Worm (Caenorhabditis elegans) whole organism, L4 larva: Measurements from ENCODE around the gene exos-4.2.

Experiments
- D1046.2 ChIP-seq: fragments of 200-800 bp; sonication (Bioruptor generic); IDR thresholded peaks from 2 replicates; pipeline ENCODE4 v1.3.6; 2022; ENCODE audit warnings: missing genetic modification characterization, missing compliant biosample characterization
- F10B5.3 ChIP-seq: sonication (generic microtip); optimal IDR thresholded peaks from 2 replicates; lab custom pipeline; 2016; ENCODE audit warnings: mild to moderate bottlenecking, missing genetic modification characterization, missing compliant biosample characterization
- F37D6.2 ChIP-seq: sonication (generic microtip); optimal IDR thresholded peaks from 2 replicates; lab custom pipeline; 2016; ENCODE audit warnings: mild to moderate bottlenecking, missing genetic modification characterization, missing compliant biosample characterization
- R02D3.7 ChIP-seq: fragments of 150-350 bp; sonication (generic microtip); optimal IDR thresholded peaks from 3 replicates; lab custom pipeline; 2014; ENCODE audit warnings: missing biosample characterization, missing genetic modification characterization
- T26A8.4 ChIP-seq: fragments of 200-800 bp; sonication (Bioruptor generic); IDR thresholded peaks from 2 replicates; pipeline ENCODE4 v1.3.6; 2022; ENCODE audit warnings: missing genetic modification characterization, missing compliant biosample characterization
- Y48G9A.11 ChIP-seq: fragments of 200-800 bp; sonication (Bioruptor generic); IDR thresholded peaks from 2 replicates; pipeline ENCODE4 v1.3.6; 2022; ENCODE audit warnings: missing genetic modification reagents, missing genetic modification characterization, missing compliant biosample characterization
- aha-1 ChIP-seq: fragments of 150-350 bp; peaks from one replicate; lab custom pipeline; 2014; ENCODE audit warnings: missing biosample characterization, missing genetic modification characterization
- arid-1 ChIP-seq: fragments of 200-800 bp; sonication (Bioruptor generic); conservative IDR thresholded peaks from 2 replicates; pipeline ENCODE4 v1.3.6; 2022; ENCODE audit warnings: missing genetic modification reagents, missing genetic modification characterization, missing compliant biosample characterization
- ceh-20 ChIP-seq: fragments of 200-800 bp; sonication (Bioruptor generic); IDR thresholded peaks from 2 replicates; pipeline ENCODE4 v1.3.6; 2022; ENCODE audit warnings: missing genetic modification reagents, missing genetic modification characterization, missing compliant biosample characterization
- ceh-32 ChIP-seq: sonication (generic microtip); optimal IDR thresholded peaks from 2 replicates; lab custom pipeline; 2016; ENCODE audit warnings: mild to moderate bottlenecking, missing genetic modification characterization, missing compliant biosample characterization; ENCODE audit not compliant: poor library complexity
- ceh-62 ChIP-seq: sonication (generic microtip); optimal IDR thresholded peaks from 2 replicates; lab custom pipeline; 2017; ENCODE audit warnings: missing biosample characterization, missing genetic modification characterization
- ces-1 ChIP-seq: fragments of 150-350 bp; sonication (generic microtip); optimal IDR thresholded peaks from 4 replicates; lab custom pipeline; 2014; ENCODE audit warnings: missing biosample characterization, missing genetic modification reagents, missing genetic modification characterization
- daf-12 ChIP-seq: fragments of 150-350 bp; optimal IDR thresholded peaks from 2 replicates; lab custom pipeline; 2014; ENCODE audit warnings: missing biosample characterization, missing genetic modification reagents, missing genetic modification characterization
- dmd-6 ChIP-seq: fragments of 200-800 bp; sonication (Bioruptor generic); IDR thresholded peaks from 2 replicates; pipeline ENCODE4 v1.3.6; 2022; ENCODE audit warnings: missing genetic modification reagents, missing genetic modification characterization, missing compliant biosample characterization
- dmd-8 ChIP-seq: fragments of 200-800 bp; sonication (Bioruptor generic); IDR thresholded peaks from 2 replicates; pipeline ENCODE4 v1.3.6; 2022; ENCODE audit warnings: missing genetic modification characterization, missing compliant biosample characterization
- dmd-9 ChIP-seq: fragments of 200-800 bp; sonication (Bioruptor generic); IDR thresholded peaks from 2 replicates; pipeline ENCODE4 v1.3.6; 2022; ENCODE audit warnings: missing genetic modification reagents, missing genetic modification characterization, missing compliant biosample characterization
- duxl-1 ChIP-seq: sonication (generic microtip); optimal IDR thresholded peaks from 2 replicates; lab custom pipeline; 2016; ENCODE audit warnings: mild to moderate bottlenecking, missing genetic modification characterization, moderate library complexity, missing compliant biosample characterization; ENCODE audit not compliant: poor library complexity
- dve-1 ChIP-seq: sonication (generic microtip); optimal IDR thresholded peaks from 2 replicates; lab custom pipeline; 2017; ENCODE audit warnings: antibody characterized with exemption, mild to moderate bottlenecking, missing genetic modification characterization, missing compliant biosample characterization; ENCODE audit not compliant: insufficient read depth
- egl-27 ChIP-seq: sonication (generic microtip); optimal IDR thresholded peaks from 3 replicates; lab custom pipeline; 2017; ENCODE audit warnings: missing biosample characterization, missing genetic modification reagents, missing genetic modification characterization
- fkh-10 ChIP-seq: fragments of 150-350 bp; optimal IDR thresholded peaks from 2 replicates; lab custom pipeline; 2014; ENCODE audit warnings: missing biosample characterization, missing genetic modification reagents, missing genetic modification characterization
- gei-8 ChIP-seq: fragments of 200-800 bp; sonication (Bioruptor generic); optimal IDR thresholded peaks from 2 replicates; lab custom pipeline; 2018; ENCODE audit warnings: mild to moderate bottlenecking, missing genetic modification characterization, missing compliant biosample characterization
- hlh-11 ChIP-seq: fragments of 200-800 bp; sonication (Bioruptor generic); optimal IDR thresholded peaks from 2 replicates; lab custom pipeline; 2018; ENCODE audit warnings: mild to moderate bottlenecking, missing genetic modification characterization, missing compliant biosample characterization
- lin-1 ChIP-seq: fragments of 200-800 bp; sonication (Bioruptor generic); IDR thresholded peaks from 2 replicates; pipeline ENCODE4 v1.3.6; 2022; ENCODE audit warnings: missing genetic modification reagents, missing genetic modification characterization, missing compliant biosample characterization
- lin-29 ChIP-seq: fragments of 200-800 bp; sonication (Bioruptor generic); IDR thresholded peaks from 2 replicates; pipeline ENCODE4 v1.3.6; 2022; ENCODE audit warnings: missing genetic modification reagents, missing genetic modification characterization, missing compliant biosample characterization
- lir-3 ChIP-seq: sonication (generic microtip); optimal IDR thresholded peaks from 2 replicates; lab custom pipeline; 2016; ENCODE audit warnings: mild to moderate bottlenecking, missing genetic modification characterization, missing compliant biosample characterization
- madf-5 ChIP-seq, 2 experiments: fragments of 200-800 bp; sonication (Bioruptor generic); IDR thresholded peaks; 2 replicates each; pipeline ENCODE4 v1.3.6; 2022; ENCODE audit warnings: missing compliant biosample characterization in 2 of 2, missing genetic modification characterization in 2 of 2
- mdt-29 ChIP-seq: fragments of 200-800 bp; sonication (Bioruptor generic); IDR thresholded peaks from 2 replicates; pipeline ENCODE4 v1.3.6; 2022; ENCODE audit warnings: missing genetic modification reagents, missing genetic modification characterization, missing compliant biosample characterization
- nhr-102 ChIP-seq: sonication (generic microtip); optimal IDR thresholded peaks from 2 replicates; lab custom pipeline; 2016; ENCODE audit warnings: mild to moderate bottlenecking, missing genetic modification characterization, moderate library complexity, missing compliant biosample characterization
- nhr-237 ChIP-seq: sonication (generic microtip); optimal IDR thresholded peaks from 2 replicates; lab custom pipeline; 2017; ENCODE audit warnings: missing biosample characterization, missing genetic modification characterization
- nhr-48 ChIP-seq: sonication (generic microtip); optimal IDR thresholded peaks from 2 replicates; lab custom pipeline; 2016; ENCODE audit warnings: mild to moderate bottlenecking, missing genetic modification characterization, missing compliant biosample characterization
- nhr-77 ChIP-seq: fragments of 150-350 bp; optimal IDR thresholded peaks from 2 replicates; lab custom pipeline; 2014; ENCODE audit warnings: missing biosample characterization, missing genetic modification characterization
- pha-4 ChIP-seq, 2 experiments: fragments of 150-350 bp in 1 of 2; fragments of 200-800 bp in 1 of 2; sonication (Bioruptor generic) in 1 of 2; IDR thresholded peaks in 1 of 2; optimal IDR thresholded peaks in 1 of 2; 2 replicates each; pipeline versions ENCODE4 v1.3.6 to Lab custom; 2014 to 2022; ENCODE audit warnings: missing genetic modification characterization in 2 of 2, missing genetic modification reagents in 2 of 2, missing biosample characterization in 1 of 2, missing compliant biosample characterization in 1 of 2
- saeg-2 ChIP-seq: fragments of 200-800 bp; sonication (Bioruptor generic); IDR thresholded peaks from 2 replicates; pipeline ENCODE4 v1.3.6; 2022; ENCODE audit warnings: missing genetic modification reagents, missing genetic modification characterization, missing compliant biosample characterization
- skn-1 ChIP-seq: fragments of 150-350 bp; optimal IDR thresholded peaks from 2 replicates; lab custom pipeline; 2014; ENCODE audit warnings: missing biosample characterization, missing genetic modification characterization
- snpc-1.2 ChIP-seq: fragments of 200-800 bp; sonication (Bioruptor generic); IDR thresholded peaks from 2 replicates; pipeline ENCODE4 v1.3.6; 2022; ENCODE audit warnings: missing genetic modification reagents, missing genetic modification characterization, missing compliant biosample characterization
- snpc-4 ChIP-seq: fragments of 150-350 bp; optimal IDR thresholded peaks from 2 replicates; lab custom pipeline; 2014; ENCODE audit warnings: missing biosample characterization, missing genetic modification characterization
- spr-1 ChIP-seq: sonication (generic microtip); optimal IDR thresholded peaks from 2 replicates; lab custom pipeline; 2016; ENCODE audit warnings: mild to moderate bottlenecking, missing genetic modification characterization, missing compliant biosample characterization
- unc-62 ChIP-seq, 3 experiments: fragments of 150-350 bp in 1 of 3; sonication (generic microtip); optimal IDR thresholded peaks in 2 of 3; peaks in 1 of 3; 1 replicate in 1 of 3; 2 replicates in 2 of 3; lab custom pipeline; 2014 to 2017; ENCODE audit warnings: missing biosample characterization in 3 of 3, missing genetic modification characterization in 3 of 3, missing genetic modification reagents in 3 of 3, missing genotype in 1 of 3
- zag-1 ChIP-seq: fragments of 150-350 bp; optimal IDR thresholded peaks from 2 replicates; lab custom pipeline; 2014; ENCODE audit warnings: missing biosample characterization, missing genetic modification characterization
- ztf-11 ChIP-seq: fragments of 150-350 bp; optimal IDR thresholded peaks from 2 replicates; lab custom pipeline; 2014; ENCODE audit warnings: missing biosample characterization, missing genetic modification characterization

Gene exos-4.2

ce11 chrIII:861819-862356 is 1.9 kb downstream of the exos-4.2 start, which contains the start of gene arx-4 (continued):
- TF ChIP-seq F37D6.2 (tag; lab: Kevin White, UChicago) (no peak), lin-29 (no peak), F10B5.3 (tag; lab: Kevin White, UChicago) (no peak)

- TF ChIP-seq ces-1 (no peak), lir-3 (tag; lab: Kevin White, UChicago) (no peak), F10B5.3 (tag; lab: Kevin White, UChicago) (no peak), dmd-9 (GFP tag; lab: Robert Waterston, UW) (no peak), aha-1 (tag; lab: Kevin White, UChicago) (peak; percentile 84), T26A8.4 (GFP tag; lab: Robert Waterston, UW) (no peak), madf-5 (GFP tag; IDR thresholded peaks at IDR 0.05; lab: Robert Waterston, UW) (no peak)
Observed at ce11 chrIII:868866-869265, 8.9 kb downstream of the exos-4.2 start.

ce11 chrIII:869869-870268 is 9.9 kb downstream of the exos-4.2 start, which contains the start of gene T24C4.2:
Gene T24C4.2, minus strand, starts transcription at chrIII:869969.
- TF ChIP-seq dmd-9 (GFP tag; lab: Robert Waterston, UW) = no peak
- no peak for TF ChIP-seq spr-1
- no peak for TF ChIP-seq snpc-1.2 (GFP tag; lab: Robert Waterston, UW)
- no peak for TF ChIP-seq saeg-2 (GFP tag; lab: Robert Waterston, UW)
- no peak for TF ChIP-seq ceh-20 (GFP tag; lab: Robert Waterston, UW)
- no peak for TF ChIP-seq nhr-237 (tag; lab: Kevin White, UChicago)

- TF ChIP-seq daf-12 (tag; lab: Kevin White, UChicago) = no peak
- TF ChIP-seq F37D6.2 (tag; lab: Kevin White, UChicago) = no peak
- TF ChIP-seq snpc-4 (tag; lab: Kevin White, UChicago) = no peak
- no peak for TF ChIP-seq ceh-62 (tag; lab: Kevin White, UChicago)
- TF ChIP-seq R02D3.7 (tag; lab: Kevin White, UChicago) = no peak
- TF ChIP-seq ztf-11 (tag; lab: Kevin White, UChicago) = no peak
- TF ChIP-seq ceh-32 (tag; lab: Kevin White, UChicago) = no peak
- TF ChIP-seq lin-1 (GFP tag; lab: Robert Waterston, UW) = no peak
- no peak for TF ChIP-seq duxl-1 (tag; lab: Kevin White, UChicago)
- TF ChIP-seq hlh-11 (tag; lab: Kevin White, UChicago) = no peak
- no peak for TF ChIP-seq nhr-102
Observed at ce11 chrIII:870555-870954, 10.6 kb downstream of the exos-4.2 start.

- TF ChIP-seq arid-1 (GFP tag; lab: Robert Waterston, UW) (no peak), saeg-2 (GFP tag; lab: Robert Waterston, UW) (no peak), skn-1 (tag; lab: Kevin White, UChicago) (no peak), fkh-10 (GFP tag; lab: Kevin White, UChicago) (no peak), zag-1 (no peak), pha-4 (GFP tag; IDR thresholded peaks at IDR 0.05; lab: Robert Waterston, UW) (no peak), pha-4 (tag; optimal IDR thresholded peaks at IDR 0.05; lab: Kevin White, UChicago) (no peak), aha-1 (tag; lab: Kevin White, UChicago) (peak; percentile 11), D1046.2 (GFP tag; lab: Robert Waterston, UW) (no peak)
Observed at ce11 chrIII:872373-872772, 12.4 kb downstream of the exos-4.2 start, which contains the start of the genes T24C4.3 and clc-20. Gene T24C4.3, minus strand, starts transcription at chrIII:872473. Gene clc-20, plus strand, starts transcription at chrIII:872583.

- no peak for TF ChIP-seq arid-1 (GFP tag; lab: Robert Waterston, UW)
- TF ChIP-seq egl-27 (tag; lab: Kevin White, UChicago) = no peak
- TF ChIP-seq daf-12 (tag; lab: Kevin White, UChicago) = no peak
- no peak for TF ChIP-seq nhr-77 (tag; lab: Kevin White, UChicago)
- no peak for TF ChIP-seq nhr-48 (tag; lab: Kevin White, UChicago)
- TF ChIP-seq dmd-6 = peak; percentile 35; the same call in 1 of the 2 replicates
- TF ChIP-seq D1046.2 (GFP tag; lab: Robert Waterston, UW) = no peak
- TF ChIP-seq Y48G9A.11 (GFP tag; lab: Robert Waterston, UW) = no peak
- peak; percentile 31 for TF ChIP-seq dve-1 (tag; lab: Kevin White, UChicago)
- TF ChIP-seq dmd-8 = no peak
- TF ChIP-seq unc-62 (GFP tag; optimal IDR thresholded peaks at IDR 0.05 in 1 of 2; lab: Kevin White, UChicago) = no peak
- no peak for TF ChIP-seq unc-62 (tag; optimal IDR thresholded peaks at IDR 0.05; lab: Kevin White, UChicago)
- no peak for TF ChIP-seq hlh-11 (tag; lab: Kevin White, UChicago)
- TF ChIP-seq mdt-29 (GFP tag; lab: Robert Waterston, UW) = no peak
- no peak for TF ChIP-seq spr-1
- TF ChIP-seq gei-8 = no peak
Observed at ce11 chrIII:873432-873831, 13.4 kb downstream of the exos-4.2 start, which contains the start of gene clc-19. Gene clc-19, minus strand, starts transcription at chrIII:873566.
